Fruit fly (Drosophila melanogaster) whole organism, embryonic: ENCODE measurements around the gene Girdin.

ENCODE experiments used
- ATbp ChIP-seq: fragments of 200-800 bp; sonication (Bioruptor generic); optimal IDR thresholded peaks from 2 replicates; lab custom pipeline; 2017; ENCODE audit warnings: missing biosample characterization, mild to moderate bottlenecking, missing genetic modification characterization, missing genetic modification reagents
- Atf6 ChIP-seq: fragments of 200-800 bp; sonication (Bioruptor generic); IDR thresholded peaks from 2 replicates; pipeline ENCODE4 v1.3.6; 2022; ENCODE audit warnings: missing biosample characterization, missing genetic modification characterization
- CG10209 ChIP-seq: fragments of 200-800 bp; sonication (Bioruptor generic); optimal IDR thresholded peaks from 3 replicates; lab custom pipeline; 2017; ENCODE audit warnings: missing biosample characterization, mild to moderate bottlenecking, missing genetic modification characterization, missing genetic modification reagents
- CG10543 ChIP-seq: fragments of 200-800 bp; sonication (Bioruptor generic); optimal IDR thresholded peaks from 3 replicates; lab custom pipeline; 2017; ENCODE audit warnings: missing biosample characterization, mild to moderate bottlenecking, missing genetic modification characterization, moderate library complexity
- CG10654 ChIP-seq: fragments of 200-800 bp; sonication (Bioruptor generic); optimal IDR thresholded peaks from 2 replicates; lab custom pipeline; 2016; ENCODE audit warnings: missing biosample characterization, missing genetic modification characterization
- CG12769 ChIP-seq: fragments of 200-800 bp; sonication (Bioruptor generic); optimal IDR thresholded peaks from 2 replicates; lab custom pipeline; 2019; ENCODE audit warnings: missing biosample characterization, mild to moderate bottlenecking, missing genetic modification characterization, moderate library complexity
- CG13894 ChIP-seq: fragments of 200-800 bp; sonication (Bioruptor generic); optimal IDR thresholded peaks from 3 replicates; lab custom pipeline; 2018; ENCODE audit warnings: missing biosample characterization, mild to moderate bottlenecking, missing genetic modification characterization, moderate library complexity
- CG14441 ChIP-seq: fragments of 200-800 bp; sonication (Bioruptor generic); IDR thresholded peaks from 2 replicates; pipeline ENCODE4 v1.3.6; 2022; ENCODE audit warnings: missing biosample characterization, missing genetic modification characterization
- CG15073 ChIP-seq: fragments of 200-800 bp; sonication (Bioruptor generic); optimal IDR thresholded peaks from 2 replicates; lab custom pipeline; 2016; ENCODE audit warnings: missing biosample characterization, missing genetic modification characterization
- CG1647 ChIP-seq: fragments of 200-800 bp; sonication (Bioruptor generic); optimal IDR thresholded peaks from 3 replicates; lab custom pipeline; 2016; ENCODE audit warnings: missing biosample characterization, missing genetic modification characterization
- CG18599 ChIP-seq: fragments of 200-800 bp; sonication (Bioruptor generic); optimal IDR thresholded peaks from 3 replicates; lab custom pipeline; 2017; ENCODE audit warnings: missing biosample characterization, missing genetic modification characterization, mild to moderate bottlenecking, moderate library complexity, missing genetic modification reagents
- CG34224 ChIP-seq: fragments of 200-800 bp; sonication (Bioruptor generic); IDR thresholded peaks from 3 replicates; pipeline ENCODE4 v1.3.6; 2022; ENCODE audit warnings: missing biosample characterization, missing genetic modification characterization; ENCODE audit not compliant: partially characterized antibody
- CG34376 ChIP-seq: fragments of 200-800 bp; sonication (Bioruptor generic); optimal IDR thresholded peaks from 2 replicates; lab custom pipeline; 2018; ENCODE audit warnings: missing biosample characterization, mild to moderate bottlenecking, missing genetic modification characterization
- CG4820 ChIP-seq: fragments of 200-800 bp; sonication (Bioruptor generic); optimal IDR thresholded peaks from 3 replicates; lab custom pipeline; 2016; ENCODE audit warnings: missing biosample characterization, missing genetic modification characterization
- CG6254 ChIP-seq: fragments of 200-800 bp; sonication (Bioruptor generic); optimal IDR thresholded peaks from 3 replicates; lab custom pipeline; 2017; ENCODE audit warnings: mild to moderate bottlenecking, missing biosample characterization, missing genetic modification reagents, missing genetic modification characterization
- CG8290 ChIP-seq, 3 experiments: fragments of 200-800 bp; sonication (Bioruptor generic); optimal IDR thresholded peaks; 2 replicates each; lab custom pipeline; 2016 to 2019; ENCODE audit warnings: missing biosample characterization in 3 of 3, missing genetic modification characterization in 3 of 3, mild to moderate bottlenecking in 2 of 3, moderate library complexity in 1 of 3
- CG8765 ChIP-seq: fragments of 200-800 bp; sonication (Bioruptor generic); IDR thresholded peaks from 2 replicates; pipeline ENCODE4 v1.3.6; 2022; ENCODE audit warnings: missing biosample characterization, missing genetic modification characterization
- Dll ChIP-seq: fragments of 200-800 bp; sonication (Bioruptor generic); IDR thresholded peaks from 4 replicates; pipeline ENCODE4 v1.3.6; 2022; ENCODE audit warnings: missing biosample characterization, missing genetic modification characterization; ENCODE audit not compliant: partially characterized antibody
- Ets65A ChIP-seq: fragments of 200-800 bp; sonication (Bioruptor generic); peaks from one replicate; lab custom pipeline; 2016; ENCODE audit warnings: missing biosample characterization, missing genetic modification characterization
- Ets97D ChIP-seq: fragments of 200-800 bp; sonication (Bioruptor generic); optimal IDR thresholded peaks from 3 replicates; lab custom pipeline; 2016; ENCODE audit warnings: missing biosample characterization, missing genetic modification characterization
- Hmr ChIP-seq: fragments of 200-800 bp; sonication (Bioruptor generic); optimal IDR thresholded peaks from 3 replicates; lab custom pipeline; 2017; ENCODE audit warnings: mild to moderate bottlenecking, missing biosample characterization, missing genetic modification reagents, missing genetic modification characterization
- Jarid2 ChIP-seq: fragments of 200-800 bp; sonication (Bioruptor generic); optimal IDR thresholded peaks from 3 replicates; lab custom pipeline; 2017; ENCODE audit warnings: mild to moderate bottlenecking, missing biosample characterization, missing genetic modification reagents, missing genetic modification characterization
- Nf-YB ChIP-seq: fragments of 200-800 bp; sonication (Bioruptor generic); optimal IDR thresholded peaks from 3 replicates; lab custom pipeline; 2019; ENCODE audit warnings: missing biosample characterization, mild to moderate bottlenecking, missing genetic modification characterization, moderate library complexity
- Nf-YC ChIP-seq: fragments of 200-800 bp; optimal IDR thresholded peaks from 3 replicates; lab custom pipeline; 2019; ENCODE audit warnings: missing biosample characterization, mild to moderate bottlenecking, missing genetic modification characterization, moderate library complexity
- Pdp1 ChIP-seq, 2 experiments: fragments of 200-800 bp; sonication (Bioruptor generic); optimal IDR thresholded peaks; 3 replicates each; lab custom pipeline; 2016; ENCODE audit warnings: missing biosample characterization in 2 of 2, missing genetic modification characterization in 2 of 2, mild to moderate bottlenecking in 1 of 2, moderate library complexity in 1 of 2
- Rx ChIP-seq: fragments of 200-800 bp; sonication (Bioruptor generic); IDR thresholded peaks from 2 replicates; pipeline ENCODE4 v1.3.6; 2022; ENCODE audit warnings: missing biosample characterization, missing genetic modification characterization
- Sin3A ChIP-seq: fragments of >200 bp; optimal IDR thresholded peaks from 2 replicates; lab custom pipeline; 2018
- Sox100B ChIP-seq: fragments of 200-800 bp; sonication (Bioruptor generic); optimal IDR thresholded peaks from 3 replicates; lab custom pipeline; 2018; ENCODE audit warnings: missing biosample characterization, mild to moderate bottlenecking, missing genetic modification characterization
- Spps ChIP-seq: fragments of 200-800 bp; sonication (Bioruptor generic); optimal IDR thresholded peaks from 2 replicates; lab custom pipeline; 2018; ENCODE audit warnings: missing biosample characterization, mild to moderate bottlenecking, missing genetic modification characterization
- aop ChIP-seq: fragments of 200-800 bp; sonication (Bioruptor generic); IDR thresholded peaks from 2 replicates; pipeline ENCODE4 v1.3.6; 2022; ENCODE audit warnings: missing biosample characterization, missing genetic modification characterization
- ash1 ChIP-seq: fragments of 200-800 bp; sonication (Bioruptor generic); optimal IDR thresholded peaks from 2 replicates; lab custom pipeline; 2018; ENCODE audit warnings: missing biosample characterization, mild to moderate bottlenecking, missing genetic modification characterization
- cas ChIP-seq: fragments of 200-800 bp; sonication (Bioruptor generic); IDR thresholded peaks from 2 replicates; pipeline ENCODE4 v1.3.6; 2022; ENCODE audit warnings: missing biosample characterization, missing genetic modification characterization
- chm ChIP-seq: fragments of 200-800 bp; sonication (Bioruptor generic); IDR thresholded peaks from 2 replicates; pipeline ENCODE4 v1.3.6; 2022; ENCODE audit warnings: missing biosample characterization, missing genetic modification characterization
- crol ChIP-seq: fragments of 200-800 bp; sonication (Bioruptor generic); IDR thresholded peaks from 2 replicates; pipeline ENCODE4 v1.3.6; 2022; ENCODE audit warnings: missing biosample characterization, missing genetic modification characterization
- danr ChIP-seq: fragments of 200-800 bp; sonication (Bioruptor generic); IDR thresholded peaks from 2 replicates; pipeline ENCODE4 v1.3.6; 2022; ENCODE audit warnings: missing biosample characterization, missing genetic modification characterization
- dimm ChIP-seq: fragments of 200-800 bp; sonication (Bioruptor generic); IDR thresholded peaks from 2 replicates; pipeline ENCODE4 v1.3.6; 2022; ENCODE audit warnings: missing biosample characterization, missing genetic modification characterization
- en ChIP-seq: fragments of 200-800 bp; sonication (Bioruptor generic); optimal IDR thresholded peaks from 2 replicates; lab custom pipeline; 2016; ENCODE audit warnings: missing biosample characterization, missing genetic modification characterization
- esg ChIP-seq: fragments of 200-800 bp; sonication (Bioruptor generic); conservative IDR thresholded peaks from 2 replicates; pipeline ENCODE4 v1.3.6; 2022; ENCODE audit warnings: missing biosample characterization, missing genetic modification characterization
- exex ChIP-seq: fragments of 200-800 bp; sonication (Bioruptor generic); optimal IDR thresholded peaks from 4 replicates; lab custom pipeline; 2018; ENCODE audit warnings: missing biosample characterization, mild to moderate bottlenecking, missing genetic modification characterization, moderate library complexity
- hbn ChIP-seq: fragments of 200-800 bp; sonication (Bioruptor generic); IDR thresholded peaks from 2 replicates; pipeline ENCODE4 v1.3.6; 2022; ENCODE audit warnings: missing biosample characterization, missing genetic modification characterization; ENCODE audit not compliant: partially characterized antibody
- insv ChIP-seq, 2 experiments: fragments of 200-800 bp; sonication (Bioruptor generic); optimal IDR thresholded peaks; 3 replicates each; lab custom pipeline; 2016 to 2018; ENCODE audit warnings: missing biosample characterization in 2 of 2, missing genetic modification characterization in 2 of 2
- lab ChIP-seq: fragments of 200-800 bp; sonication (Bioruptor generic); optimal IDR thresholded peaks from 3 replicates; lab custom pipeline; 2017; ENCODE audit warnings: missing biosample characterization, missing genetic modification characterization, mild to moderate bottlenecking, moderate library complexity, missing genetic modification reagents
- otp ChIP-seq: fragments of 200-800 bp; sonication (Bioruptor generic); IDR thresholded peaks from 3 replicates; pipeline ENCODE4, ENCODE4 v1.3.6; 2022; ENCODE audit warnings: missing biosample characterization, missing genetic modification characterization
- stwl ChIP-seq: fragments of 200-800 bp; sonication (Bioruptor generic); optimal IDR thresholded peaks from 3 replicates; lab custom pipeline; 2018; ENCODE audit warnings: missing biosample characterization, mild to moderate bottlenecking, missing genetic modification characterization, moderate library complexity
- sug ChIP-seq: fragments of 200-800 bp; optimal IDR thresholded peaks from 2 replicates; lab custom pipeline; 2019; ENCODE audit warnings: missing biosample characterization, mild to moderate bottlenecking, missing genetic modification characterization, moderate library complexity
- usp ChIP-seq: fragments of >200 bp; optimal IDR thresholded peaks from 2 replicates; lab custom pipeline; 2017; ENCODE audit warnings: missing biosample characterization, missing genetic modification characterization
- zen2 ChIP-seq: fragments of 200-800 bp; sonication (Bioruptor generic); IDR thresholded peaks from 3 replicates; pipeline ENCODE4 v1.3.6; 2022; ENCODE audit warnings: missing biosample characterization, missing genetic modification characterization; ENCODE audit not compliant: partially characterized antibody
- zf30C ChIP-seq: fragments of 200-800 bp; sonication (Bioruptor generic); optimal IDR thresholded peaks from 3 replicates; lab custom pipeline; 2018; ENCODE audit warnings: missing biosample characterization, mild to moderate bottlenecking, missing genetic modification characterization

Gene Girdin

DNA sequence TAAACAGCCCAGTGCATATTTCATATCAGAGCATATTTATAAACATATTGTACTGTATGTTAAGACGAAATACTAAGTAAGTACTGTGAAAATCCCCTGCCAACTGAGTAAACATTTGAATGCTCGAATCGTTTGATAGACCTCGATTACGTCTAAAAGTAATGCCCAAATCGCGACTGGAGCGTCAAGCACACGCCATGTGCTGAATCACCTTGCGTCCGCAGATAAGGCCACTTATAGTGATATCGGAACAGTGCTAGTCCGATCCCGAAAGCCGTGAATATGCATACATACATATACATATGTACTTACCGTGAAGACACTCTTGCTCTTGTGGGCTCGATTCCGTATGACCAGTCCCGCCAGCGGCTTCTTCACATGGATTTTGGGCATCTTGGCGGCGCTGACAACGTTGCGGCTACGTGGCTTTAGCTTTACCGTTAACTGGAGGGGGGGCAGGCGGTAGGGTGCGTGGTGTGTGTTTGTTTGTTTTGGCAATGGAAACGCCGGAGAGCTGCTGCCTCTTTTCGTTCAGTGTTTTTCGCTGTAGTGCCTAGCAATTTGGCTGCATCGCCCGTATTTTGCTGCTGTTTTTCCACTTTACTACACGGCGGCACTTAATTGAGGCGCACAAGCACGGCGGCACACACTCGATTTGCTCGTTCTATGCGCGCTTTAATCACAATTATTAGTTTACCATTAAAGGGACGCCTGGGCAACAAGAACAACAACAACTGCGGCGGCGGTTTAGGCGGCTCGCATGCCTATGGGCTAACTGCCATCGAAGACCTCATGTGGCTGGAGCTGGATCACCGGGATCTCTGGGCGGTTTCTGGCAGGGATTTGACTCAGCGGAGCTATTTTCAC, 36.0 kb upstream of the Girdin start (continued):
- TF ChIP-seq CG10209 (GFP tag; lab: Kevin White, UChicago) = no peak
- no peak for TF ChIP-seq en (GFP tag; lab: Kevin White, UChicago)
- TF ChIP-seq CG8290 (GFP tag; optimal IDR thresholded peaks at IDR 0.05; lab: Kevin White, UChicago) = no peak
- TF ChIP-seq CG8290 (tag; optimal IDR thresholded peaks at IDR 0.05; lab: Kevin White, UChicago) = peak in 1 of 2 experiments; percentile 17
- no peak for TF ChIP-seq usp (GFP tag; lab: Kevin White, UChicago)
- TF ChIP-seq otp = no peak
- peak in 1 of 2 experiments; percentile 26 for TF ChIP-seq Pdp1 (GFP tag; optimal IDR thresholded peaks at IDR 0.05; lab: Kevin White, UChicago)
- TF ChIP-seq CG34224 = peak; percentile 38; the same call in 1 of the 3 replicates
- TF ChIP-seq Ets65A (GFP tag; lab: Kevin White, UChicago) = no peak
- 0 out of 2 replicates have a peak, but pooled peaks have one; percentile 14 for TF ChIP-seq chm
- peak; percentile 57 for TF ChIP-seq sug (tag; lab: Kevin White, UChicago)
- TF ChIP-seq cas (GFP tag; lab: Robert Waterston, UW) = no peak
- TF ChIP-seq CG34376 (GFP tag; lab: Kevin White, UChicago) = peak; percentile 78
- TF ChIP-seq Nf-YC (tag; lab: Kevin White, UChicago) = no peak
- no peak for TF ChIP-seq CG4820
- TF ChIP-seq ash1 = no peak
- TF ChIP-seq CG10654 (GFP tag; lab: Kevin White, UChicago) = no peak
- peak; percentile 19 for TF ChIP-seq CG13894
- TF ChIP-seq Spps (tag; lab: Kevin White, UChicago) = no peak
- TF ChIP-seq CG12769 (tag; lab: Kevin White, UChicago) = peak; percentile 30
- no peak for TF ChIP-seq aop (GFP tag; lab: Robert Waterston, UW)
- TF ChIP-seq Hmr (GFP tag; lab: Kevin White, UChicago) = peak; percentile 16
- no peak for TF ChIP-seq insv (GFP tag; optimal IDR thresholded peaks at IDR 0.05; lab: Kevin White, UChicago)
- no peak for TF ChIP-seq CG8765
- TF ChIP-seq ATbp (GFP tag; lab: Kevin White, UChicago) = no peak
- no peak for TF ChIP-seq CG1647
- peak; percentile 1 for TF ChIP-seq CG18599 (GFP tag; lab: Kevin White, UChicago)
- no peak for TF ChIP-seq danr (GFP tag; lab: Robert Waterston, UW)
- TF ChIP-seq hbn (GFP tag; lab: Robert Waterston, UW) = 0 out of 2 replicates have a peak, but pooled peaks have one; percentile 13
- no peak for TF ChIP-seq CG15073 (GFP tag; lab: Kevin White, UChicago)
- TF ChIP-seq crol (GFP tag; lab: Robert Waterston, UW) = peak; percentile 47; the same call in 1 of the 2 replicates
- no peak for TF ChIP-seq Atf6 (GFP tag; lab: Robert Waterston, UW)
- TF ChIP-seq CG10543 (GFP tag; lab: Kevin White, UChicago) = peak; percentile 55
- no peak for TF ChIP-seq Ets97D (GFP tag; lab: Kevin White, UChicago)
- no peak for TF ChIP-seq dimm (GFP tag; lab: Robert Waterston, UW)
- no peak for TF ChIP-seq Dll (GFP tag; lab: Robert Waterston, UW)
- peak; percentile 62 for TF ChIP-seq zf30C (GFP tag; lab: Kevin White, UChicago)
- no peak for TF ChIP-seq stwl (tag; lab: Kevin White, UChicago)
- no peak for TF ChIP-seq Sox100B (GFP tag; lab: Kevin White, UChicago)
- TF ChIP-seq CG14441 (GFP tag; lab: Robert Waterston, UW) = 0 out of 2 replicates have a peak, but pooled peaks have one; percentile 12
- TF ChIP-seq Nf-YB (GFP tag; lab: Kevin White, UChicago) = no peak
- TF ChIP-seq esg (GFP tag; lab: Robert Waterston, UW) = no peak
- TF ChIP-seq exex (tag; lab: Kevin White, UChicago) = peak; percentile 64
- TF ChIP-seq CG6254 = no peak
- TF ChIP-seq Sin3A (lab: Kevin White, UChicago) = no peak
- TF ChIP-seq lab (GFP tag; lab: Kevin White, UChicago) = peak; percentile 8
- TF ChIP-seq Rx (GFP tag; lab: Robert Waterston, UW) = 0 out of 2 replicates have a peak, but pooled peaks have one; percentile 14
- no peak for TF ChIP-seq Jarid2 (GFP tag; lab: Kevin White, UChicago)
- TF ChIP-seq zen2 (GFP tag; lab: Robert Waterston, UW) = no peak
